Worm (Caenorhabditis elegans): ENCODE measurements around the gene F13B6.1.

ce11 chrIV:7440238-7440637, 16.1 kb upstream of the F13B6.1 start:
- no peak for TF ChIP-seq ztf-23 (GFP tag; IDR thresholded peaks at IDR 0.05)
- TF ChIP-seq med-1 (GFP tag; optimal IDR thresholded peaks at IDR 0.05; ENCODE audit: insufficient read depth): no peak
- TF ChIP-seq cog-1 (tag; optimal IDR thresholded peaks at IDR 0.05): no peak

Data from whole organism, midembryonic.